Worm (Caenorhabditis elegans) whole organism, midembryonic: Measurements from ENCODE around the gene C32D5.12.

Experiments
- klf-2 ChIP-seq: fragments of 200-800 bp; sonication (Bioruptor generic); conservative IDR thresholded peaks from 2 replicates; pipeline ENCODE4 v1.3.6; 2022; ENCODE audit warnings: missing genetic modification reagents, missing genetic modification characterization, missing compliant biosample characterization
- ztf-23 ChIP-seq: fragments of 200-800 bp; sonication (Bioruptor generic); IDR thresholded peaks from 2 replicates; pipeline ENCODE4 v1.3.6; 2022; ENCODE audit warnings: missing genetic modification reagents, missing genetic modification characterization, missing compliant biosample characterization

ce11 chrII:6334745-6335260 is 24.0 kb downstream of the C32D5.12 start:
- no peak for TF ChIP-seq klf-2 (GFP tag; lab: Robert Waterston, UW)
- no peak for TF ChIP-seq ztf-23 (GFP tag; lab: Robert Waterston, UW)
